Worm (Caenorhabditis elegans): Measurements from ENCODE around the gene F28C6.5.
A peak's percentile ranks its signal among the peaks of the same experiment; 100 is the strongest.

Gene F28C6.5

ce11 chrII:8562002-8562401 is 37.3 kb upstream of the F28C6.5 start, which contains the start of gene F54C9.14:
Gene F54C9.14 (plus strand): TSS chrII:8562302.
- no peak for TF ChIP-seq elt-2 (tag; optimal IDR thresholded peaks at IDR 0.05)

DNA sequence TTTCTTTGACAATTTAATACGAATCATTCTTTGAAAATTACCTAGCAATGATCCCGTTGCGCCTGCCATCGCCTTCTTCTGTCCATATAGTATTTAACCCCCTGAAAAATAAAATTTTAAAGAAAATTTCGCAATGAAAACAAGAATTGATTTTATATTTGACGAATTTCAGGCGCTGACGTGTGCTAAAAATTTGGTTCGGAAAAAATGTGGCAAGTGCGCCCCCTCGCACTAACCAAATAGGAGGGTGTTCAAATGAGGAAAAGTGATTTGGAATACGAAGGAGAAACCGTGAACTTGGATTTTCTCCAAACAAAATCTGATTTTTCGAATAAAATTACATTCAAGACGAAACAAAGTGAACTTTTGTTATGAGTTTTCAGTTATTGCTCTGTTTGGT is 33.3 kb upstream of the F28C6.5 start, which contains the start of gene stc-1:
stc-1 (minus strand) TSS at position 101 of the 400 bp plus-strand sequence.
- TF ChIP-seq nfya-1 (tag; optimal IDR thresholded peaks at IDR 0.05; ENCODE audit: insufficient read depth) (peak; percentile 55), elt-2 (tag; optimal IDR thresholded peaks at IDR 0.05) (peak; percentile 25), ceh-28 (tag; optimal IDR thresholded peaks at IDR 0.05) (peak; percentile 1), nhr-237 (tag; optimal IDR thresholded peaks at IDR 0.05) (no peak), unc-39 (tag; optimal IDR thresholded peaks at IDR 0.05) (no peak), lin-15B (tag; optimal IDR thresholded peaks at IDR 0.05) (peak; percentile 51), pqm-1 (tag; optimal IDR thresholded peaks at IDR 0.05) (peak; percentile 45), mdl-1 (tag; optimal IDR thresholded peaks at IDR 0.05) (no peak), egl-27 (tag; optimal IDR thresholded peaks at IDR 0.05) (no peak), pha-4 (tag; optimal IDR thresholded peaks at IDR 0.05) (peak; percentile 52)

ce11 chrII:8566806-8567266 is 32.5 kb upstream of the F28C6.5 start, which contains the start of gene F54C9.3:
Gene F54C9.3 (minus strand): TSS chrII:8566856.
- TF ChIP-seq elt-2 (tag; optimal IDR thresholded peaks at IDR 0.05) (peak; percentile 95), skn-1 (tag; optimal IDR thresholded peaks at IDR 0.05) (no peak), pha-4 (tag; optimal IDR thresholded peaks at IDR 0.05) (peak; percentile 80), hmg-11 (tag; optimal IDR thresholded peaks at IDR 0.05) (no peak), mml-1 (tag; optimal IDR thresholded peaks at IDR 0.05) (no peak), pqm-1 (tag; optimal IDR thresholded peaks at IDR 0.05) (peak; percentile 98), aly-2 (tag; optimal IDR thresholded peaks at IDR 0.05) (no peak), jun-1 (tag; optimal IDR thresholded peaks at IDR 0.05) (peak; percentile 55)

ce11 chrII:8568234-8568969 is 30.9 kb upstream of the F28C6.5 start:
- TF ChIP-seq egl-27 (tag; optimal IDR thresholded peaks at IDR 0.05) (no peak), aly-2 (tag; optimal IDR thresholded peaks at IDR 0.05) (no peak), ceh-16 (tag; optimal IDR thresholded peaks at IDR 0.05) (no peak), elt-2 (tag; optimal IDR thresholded peaks at IDR 0.05) (no peak), ama-1 (optimal IDR thresholded peaks at IDR 0.05) (no peak), ztf-11 (tag; optimal IDR thresholded peaks at IDR 0.05) (no peak), nhr-11 (tag; optimal IDR thresholded peaks at IDR 0.05) (no peak)

DNA sequence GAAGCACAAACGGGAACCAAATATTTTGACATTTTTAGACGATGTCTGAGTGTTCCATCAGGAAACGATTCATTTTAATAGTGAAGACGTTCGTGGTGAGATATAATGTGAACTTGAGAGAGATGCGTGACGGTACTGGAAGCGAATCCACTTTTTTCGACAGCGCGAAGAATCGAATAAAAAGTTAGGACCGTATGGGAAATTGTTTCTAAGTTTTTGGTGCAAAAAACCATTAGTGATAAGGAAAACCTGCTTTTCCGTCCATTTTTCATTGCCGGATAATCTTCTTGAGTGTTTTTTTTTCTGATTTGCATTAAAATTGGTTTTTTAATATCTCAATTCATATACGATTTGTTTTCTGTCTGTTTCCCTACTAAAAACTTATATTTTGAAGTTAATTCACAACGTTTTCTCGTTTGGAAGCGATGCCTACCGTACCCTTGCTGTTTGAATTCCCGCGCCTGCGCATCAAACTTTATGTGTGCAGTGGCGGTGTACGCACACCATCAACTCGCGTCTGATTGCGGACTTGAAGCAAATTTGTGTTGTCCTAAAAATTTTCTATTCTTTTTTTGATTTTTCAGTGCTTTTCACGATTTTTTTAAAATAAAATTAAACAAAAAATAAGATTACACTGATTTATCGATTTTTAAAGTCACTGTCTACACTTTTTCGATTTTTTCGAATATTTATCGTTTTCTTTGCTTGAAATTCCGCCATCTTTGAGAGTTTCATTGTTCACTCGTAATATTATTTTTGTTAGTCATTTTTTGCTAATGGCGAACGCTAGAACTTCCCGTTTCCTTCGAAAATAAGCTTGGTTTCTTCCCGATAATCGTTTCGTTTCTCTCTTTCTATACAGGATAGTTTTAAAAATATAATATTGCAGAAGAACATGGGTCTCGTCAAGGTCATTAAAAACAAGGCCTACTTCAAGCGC is 30.0 kb upstream of the F28C6.5 start, which contains the start of the genes col-38 and rpl-5:
col-38 (minus strand) TSS at position 51 of the 940 bp plus-strand sequence.
rpl-5 (plus strand) TSS at position 890 of the 940 bp plus-strand sequence.
- TF ChIP-seq ceh-28 (tag; optimal IDR thresholded peaks at IDR 0.05), result peak; percentile 64
- no peak for TF ChIP-seq nhr-77 (tag; optimal IDR thresholded peaks at IDR 0.05)
- TF ChIP-seq zag-1 (tag; optimal IDR thresholded peaks at IDR 0.05), result no peak
- TF ChIP-seq lin-15B (tag; optimal IDR thresholded peaks at IDR 0.05), result peak; percentile 97
- TF ChIP-seq nhr-28 (tag; optimal IDR thresholded peaks at IDR 0.05), result no peak
- TF ChIP-seq nhr-23 (tag; optimal IDR thresholded peaks at IDR 0.05), result peak; percentile 96
- peak; percentile 78 for TF ChIP-seq skn-1 (tag; optimal IDR thresholded peaks at IDR 0.05)
- peak; percentile 83 for TF ChIP-seq fkh-10 (GFP tag; optimal IDR thresholded peaks at IDR 0.05)
- peak; percentile 94 for TF ChIP-seq nhr-25 (tag; optimal IDR thresholded peaks at IDR 0.05)
- peak; percentile 66 for TF ChIP-seq jun-1 (tag; optimal IDR thresholded peaks at IDR 0.05)
- no peak for TF ChIP-seq nhr-237 (tag; optimal IDR thresholded peaks at IDR 0.05)
- TF ChIP-seq nfya-1 (tag; optimal IDR thresholded peaks at IDR 0.05; ENCODE audit: insufficient read depth), result peak; percentile 97
- TF ChIP-seq tbx-2 (tag; optimal IDR thresholded peaks at IDR 0.05), result peak; percentile 38
- no peak for TF ChIP-seq fkh-2 (tag; optimal IDR thresholded peaks at IDR 0.05)
- TF ChIP-seq ceh-82 (tag; optimal IDR thresholded peaks at IDR 0.05), result no peak
- TF ChIP-seq pha-4 (tag; optimal IDR thresholded peaks at IDR 0.05), result peak; percentile 99
- no peak for TF ChIP-seq fos-1 (tag; optimal IDR thresholded peaks at IDR 0.05)
- no peak for TF ChIP-seq ceh-16 (tag; optimal IDR thresholded peaks at IDR 0.05)
- TF ChIP-seq ceh-9 (tag; optimal IDR thresholded peaks at IDR 0.05), result no peak
- TF ChIP-seq egl-5 (tag; optimal IDR thresholded peaks at IDR 0.05), result peak; percentile 87
- peak; percentile 73 for TF ChIP-seq nhr-11 (tag; optimal IDR thresholded peaks at IDR 0.05)
- TF ChIP-seq ztf-4 (tag; optimal IDR thresholded peaks at IDR 0.05), result peak; percentile 2
- TF ChIP-seq mdl-1 (tag; optimal IDR thresholded peaks at IDR 0.05), result no peak
- TF ChIP-seq unc-39 (tag; optimal IDR thresholded peaks at IDR 0.05), result no peak
- TF ChIP-seq unc-62 (GFP tag; optimal IDR thresholded peaks at IDR 0.05), result peak; percentile 28
- TF ChIP-seq elt-1 (tag; optimal IDR thresholded peaks at IDR 0.05), result peak; percentile 23
- no peak for TF ChIP-seq nhr-67 (tag; optimal IDR thresholded peaks at IDR 0.05)
- TF ChIP-seq lin-39 (tag; optimal IDR thresholded peaks at IDR 0.05), result peak; percentile 93
- no peak for TF ChIP-seq ztf-11 (tag; optimal IDR thresholded peaks at IDR 0.05)
- TF ChIP-seq eor-1 (tag; optimal IDR thresholded peaks at IDR 0.05), result no peak
- TF ChIP-seq daf-12 (tag; optimal IDR thresholded peaks at IDR 0.05), result no peak
- TF ChIP-seq lsy-12 (tag; optimal IDR thresholded peaks at IDR 0.05), result peak; percentile 77
- peak; percentile 7 for TF ChIP-seq ama-1 (optimal IDR thresholded peaks at IDR 0.05)

Data from whole organism, L3 larva.